Fruit fly (Drosophila melanogaster): ENCODE measurements around the gene gammaSnap2.

DNA sequence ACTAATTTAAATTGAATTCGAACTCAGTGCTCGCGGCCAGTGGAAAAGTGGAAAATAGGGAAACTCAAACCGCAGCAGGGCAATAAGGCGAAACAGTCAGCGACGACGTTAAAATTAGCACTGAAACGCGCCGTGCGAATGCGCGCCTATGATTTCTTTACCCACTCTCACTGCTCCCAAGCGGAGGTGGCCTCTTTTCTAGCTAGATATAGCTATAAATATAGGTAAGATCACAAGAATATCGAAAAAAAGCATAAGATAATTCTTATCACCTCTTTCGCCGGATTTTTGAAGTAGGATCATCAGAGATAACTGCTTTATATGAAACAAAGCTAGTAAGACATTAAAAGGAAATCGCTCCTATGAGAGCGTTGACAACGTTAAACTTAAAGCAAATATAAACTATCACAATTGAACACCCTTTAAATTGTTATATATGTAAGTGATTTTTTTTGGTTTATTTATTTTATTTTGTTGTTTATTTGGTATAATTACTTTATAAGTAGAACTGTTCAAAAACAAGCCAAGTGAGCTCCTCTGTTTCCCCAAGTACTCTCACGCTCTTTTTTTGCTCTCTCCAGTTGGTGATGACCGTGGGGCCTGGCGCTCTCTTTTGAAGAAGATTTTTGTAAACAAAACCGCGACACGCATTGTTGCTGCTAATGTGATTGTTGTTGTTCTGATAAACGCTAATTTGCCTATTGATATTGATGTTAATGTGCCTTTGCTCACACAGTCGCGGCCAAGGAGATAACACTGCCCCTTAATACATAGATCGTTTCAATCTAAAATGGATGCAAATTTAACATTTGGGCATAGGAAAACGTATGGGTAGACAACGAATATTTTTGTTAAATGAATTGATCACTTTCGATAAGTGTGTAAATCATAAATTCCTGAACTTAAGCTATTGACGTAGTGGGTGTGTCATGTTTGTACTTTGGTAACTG, 18.7 kb upstream of the gammaSnap2 start, which contains the start of gene tws:
- TF ChIP-seq CG9797 (GFP tag; optimal IDR thresholded peaks at IDR 0.05) (no peak), CG8944 (GFP tag; optimal IDR thresholded peaks at IDR 0.05) (no peak), Oli (tag; optimal IDR thresholded peaks at IDR 0.05) (peak; percentile 21), grn (GFP tag; optimal IDR thresholded peaks at IDR 0.05) (no peak), Atf3 (GFP tag; optimal IDR thresholded peaks at IDR 0.05) (no peak), croc (GFP tag; conservative IDR thresholded peaks at IDR 0.05) (no peak), Sox102F (GFP tag; optimal IDR thresholded peaks at IDR 0.05) (peak; percentile 56), CG8478 (optimal IDR thresholded peaks at IDR 0.05) (no peak), Sry-δ (GFP tag; optimal IDR thresholded peaks at IDR 0.05) (peak; percentile 10)

Data from whole organism, embryonic.